Worm (Caenorhabditis elegans): ENCODE results near the gene K09G1.2.

The K09G1.2 gene

ce11 chrV:9590317-9590716 is at the start of gene K09G1.2:
TSS of gene K09G1.2 (plus strand) at chrV:9590617.
- TF ChIP-seq dao-5 (tag; optimal IDR thresholded peaks at IDR 0.05) (no peak), him-1 (tag; optimal IDR thresholded peaks at IDR 0.05) (no peak), W03F9.2 (tag; optimal IDR thresholded peaks at IDR 0.05) (no peak)

- TF ChIP-seq W03F9.2 (tag; optimal IDR thresholded peaks at IDR 0.05), result no peak
- no peak for TF ChIP-seq him-1 (tag; optimal IDR thresholded peaks at IDR 0.05)
- no peak for TF ChIP-seq dao-5 (tag; optimal IDR thresholded peaks at IDR 0.05)
Observed at ce11 chrV:9541506-9541905, 48.9 kb upstream of the K09G1.2 start, which contains the start of gene C50F4.16. TSS of gene C50F4.16 (minus strand) at chrV:9541606.

ce11 chrV:9544176-9544632 is 46.2 kb upstream of the K09G1.2 start, which contains the start of gene mdf-1:
TSS of gene mdf-1 (minus strand) at chrV:9544226.
- TF ChIP-seq dao-5 (tag; optimal IDR thresholded peaks at IDR 0.05) (no peak), him-1 (tag; optimal IDR thresholded peaks at IDR 0.05) (peak; percentile 44), W03F9.2 (tag; optimal IDR thresholded peaks at IDR 0.05) (peak; percentile 29)

- no peak for TF ChIP-seq him-1 (tag; optimal IDR thresholded peaks at IDR 0.05)
- no peak for TF ChIP-seq dao-5 (tag; optimal IDR thresholded peaks at IDR 0.05)
- TF ChIP-seq W03F9.2 (tag; optimal IDR thresholded peaks at IDR 0.05), result no peak
Observed at ce11 chrV:9545238-9545709, 45.1 kb upstream of the K09G1.2 start, which contains the start of the genes his-35 and his-41. TSS of gene his-35 (minus strand) at chrV:9545288. TSS of gene his-41 (plus strand) at chrV:9545536.

ce11 chrV:9546042-9546581 is 44.3 kb upstream of the K09G1.2 start, which contains the start of gene C50F4.6:
TSS of gene C50F4.6 (plus strand) at chrV:9546092.
- TF ChIP-seq him-1 (tag; optimal IDR thresholded peaks at IDR 0.05) (no peak), W03F9.2 (tag; optimal IDR thresholded peaks at IDR 0.05) (no peak), dao-5 (tag; optimal IDR thresholded peaks at IDR 0.05) (no peak)

- TF ChIP-seq him-1 (tag; optimal IDR thresholded peaks at IDR 0.05) (peak; percentile 96), W03F9.2 (tag; optimal IDR thresholded peaks at IDR 0.05) (peak; percentile 97), dao-5 (tag; optimal IDR thresholded peaks at IDR 0.05) (peak; percentile 37)
Observed at ce11 chrV:9546860-9547269, 43.6 kb upstream of the K09G1.2 start, which contains the start of gene his-37. TSS of gene his-37 (plus strand) at chrV:9547105.

- no peak for TF ChIP-seq him-1 (tag; optimal IDR thresholded peaks at IDR 0.05)
- peak; percentile 65 for TF ChIP-seq W03F9.2 (tag; optimal IDR thresholded peaks at IDR 0.05)
- TF ChIP-seq dao-5 (tag; optimal IDR thresholded peaks at IDR 0.05), result no peak
Observed at ce11 chrV:9549459-9549858, 41.0 kb upstream of the K09G1.2 start, which contains the start of gene nstp-10. TSS of gene nstp-10 (minus strand) at chrV:9549836.

ce11 chrV:9550313-9550712 is 40.1 kb upstream of the K09G1.2 start, which contains the start of gene ehbp-1:
TSS of gene ehbp-1 (plus strand) at chrV:9550644.
- TF ChIP-seq him-1 (tag; optimal IDR thresholded peaks at IDR 0.05) (no peak), dao-5 (tag; optimal IDR thresholded peaks at IDR 0.05) (no peak), W03F9.2 (tag; optimal IDR thresholded peaks at IDR 0.05) (no peak)

ce11 chrV:9556668-9557067 is 33.7 kb upstream of the K09G1.2 start:
- no peak for TF ChIP-seq dao-5 (tag; optimal IDR thresholded peaks at IDR 0.05)
- TF ChIP-seq W03F9.2 (tag; optimal IDR thresholded peaks at IDR 0.05), result no peak
- TF ChIP-seq him-1 (tag; optimal IDR thresholded peaks at IDR 0.05), result no peak

ce11 chrV:9561624-9562179 is 28.7 kb upstream of the K09G1.2 start, which contains the start of gene rgef-1:
TSS of gene rgef-1 (minus strand) at chrV:9561674.
- TF ChIP-seq W03F9.2 (tag; optimal IDR thresholded peaks at IDR 0.05) (no peak), him-1 (tag; optimal IDR thresholded peaks at IDR 0.05) (peak; percentile 61), dao-5 (tag; optimal IDR thresholded peaks at IDR 0.05) (no peak)

ce11 chrV:9563585-9563984 is 26.8 kb upstream of the K09G1.2 start:
- TF ChIP-seq W03F9.2 (tag; optimal IDR thresholded peaks at IDR 0.05), result no peak

ce11 chrV:9568707-9569106 is 21.7 kb upstream of the K09G1.2 start, which contains the start of gene F25B3.4:
TSS of gene F25B3.4 (minus strand) at chrV:9568807.
- TF ChIP-seq him-1 (tag; optimal IDR thresholded peaks at IDR 0.05), result no peak
- TF ChIP-seq dao-5 (tag; optimal IDR thresholded peaks at IDR 0.05), result no peak
- no peak for TF ChIP-seq W03F9.2 (tag; optimal IDR thresholded peaks at IDR 0.05)

- TF ChIP-seq W03F9.2 (tag; optimal IDR thresholded peaks at IDR 0.05) (no peak), dao-5 (tag; optimal IDR thresholded peaks at IDR 0.05) (no peak), him-1 (tag; optimal IDR thresholded peaks at IDR 0.05) (no peak)
Observed at ce11 chrV:9570197-9570596, 20.2 kb upstream of the K09G1.2 start, which contains the start of gene F25B3.5. TSS of gene F25B3.5 (minus strand) at chrV:9570297.

- TF ChIP-seq dao-5 (tag; optimal IDR thresholded peaks at IDR 0.05), result no peak
Observed at ce11 chrV:9571056-9571455, 19.4 kb upstream of the K09G1.2 start.

All from whole organism, L4/young adult.